Worm (Caenorhabditis elegans) whole organism, late embryonic: ENCODE measurements around the gene B0280.7.

Source experiments
- F13H6.1 ChIP-seq: sonication (generic microtip); optimal IDR thresholded peaks from 2 replicates; lab custom pipeline; 2016; ENCODE audit warnings: missing genetic modification characterization, missing compliant biosample characterization
- K02D7.2 ChIP-seq: sonication (generic microtip); optimal IDR thresholded peaks from 2 replicates; lab custom pipeline; 2017; ENCODE audit warnings: mild to moderate bottlenecking, missing genetic modification characterization, missing compliant biosample characterization
- T23F11.4 ChIP-seq: fragments of 200-800 bp; sonication (Bioruptor generic); optimal IDR thresholded peaks from 2 replicates; lab custom pipeline; 2018; ENCODE audit warnings: mild to moderate bottlenecking, missing genetic modification characterization, missing compliant biosample characterization
- Y22D7AL.16 ChIP-seq: sonication (generic microtip); optimal IDR thresholded peaks from 2 replicates; lab custom pipeline; 2016; ENCODE audit warnings: missing genetic modification characterization, missing compliant biosample characterization
- ahr-1 ChIP-seq: sonication (generic microtip); optimal IDR thresholded peaks from 2 replicates; lab custom pipeline; 2016; ENCODE audit warnings: missing genetic modification characterization, missing compliant biosample characterization
- ama-1 ChIP-seq: fragments of 150-350 bp; optimal IDR thresholded peaks from 2 replicates; lab custom pipeline; 2014
- ceh-14 ChIP-seq: sonication (generic microtip); optimal IDR thresholded peaks from 2 replicates; lab custom pipeline; 2016; ENCODE audit warnings: missing genotype, missing genetic modification characterization, missing compliant biosample characterization
- ceh-18 ChIP-seq: sonication (generic microtip); optimal IDR thresholded peaks from 2 replicates; lab custom pipeline; 2016; ENCODE audit warnings: missing genetic modification characterization, missing compliant biosample characterization
- ceh-19 ChIP-seq: fragments of 200-800 bp; sonication (Bioruptor generic); optimal IDR thresholded peaks from 2 replicates; lab custom pipeline; 2018; ENCODE audit warnings: mild to moderate bottlenecking, missing genetic modification characterization, missing compliant biosample characterization
- ceh-2 ChIP-seq: sonication (generic microtip); optimal IDR thresholded peaks from 2 replicates; lab custom pipeline; 2016; ENCODE audit warnings: missing genotype, missing genetic modification characterization, missing compliant biosample characterization
- ceh-24 ChIP-seq: sonication (generic microtip); optimal IDR thresholded peaks from 2 replicates; lab custom pipeline; 2016; ENCODE audit warnings: mild to moderate bottlenecking, missing genetic modification characterization, missing compliant biosample characterization
- ceh-31 ChIP-seq: sonication (generic microtip); optimal IDR thresholded peaks from 2 replicates; lab custom pipeline; 2016; ENCODE audit warnings: missing genetic modification characterization, missing compliant biosample characterization
- ceh-34 ChIP-seq: sonication (generic microtip); optimal IDR thresholded peaks from 2 replicates; lab custom pipeline; 2016; ENCODE audit warnings: mild to moderate bottlenecking, missing genetic modification characterization, missing compliant biosample characterization
- ceh-45 ChIP-seq: fragments of 200-800 bp; sonication (Bioruptor generic); IDR thresholded peaks from 2 replicates; pipeline ENCODE4 v1.3.6; 2022; ENCODE audit warnings: missing genetic modification reagents, missing genetic modification characterization, missing compliant biosample characterization
- ceh-48 ChIP-seq: sonication (generic microtip); optimal IDR thresholded peaks from 2 replicates; lab custom pipeline; 2016; ENCODE audit warnings: missing genetic modification characterization, inconsistent platforms, missing compliant biosample characterization
- ceh-6 ChIP-seq: fragments of 200-800 bp; sonication (Bioruptor generic); optimal IDR thresholded peaks from 2 replicates; lab custom pipeline; 2018; ENCODE audit warnings: mild to moderate bottlenecking, missing genetic modification characterization, missing compliant biosample characterization
- dmd-4 ChIP-seq: sonication (generic microtip); optimal IDR thresholded peaks from 2 replicates; lab custom pipeline; 2016; ENCODE audit warnings: borderline replicate concordance, missing genetic modification characterization, missing compliant biosample characterization
- dve-1 ChIP-seq: sonication (generic microtip); optimal IDR thresholded peaks from 2 replicates; lab custom pipeline; 2017; ENCODE audit warnings: antibody characterized with exemption, mild to moderate bottlenecking, missing genetic modification characterization, missing compliant biosample characterization
- elt-4 ChIP-seq: sonication (generic microtip); optimal IDR thresholded peaks from 2 replicates; lab custom pipeline; 2016; ENCODE audit warnings: missing genetic modification characterization, missing compliant biosample characterization
- ets-4 ChIP-seq: sonication (generic microtip); optimal IDR thresholded peaks from 2 replicates; lab custom pipeline; 2016; ENCODE audit warnings: missing genetic modification characterization, missing compliant biosample characterization
- eyg-1 ChIP-seq: sonication (generic microtip); optimal IDR thresholded peaks from 2 replicates; lab custom pipeline; 2016; ENCODE audit warnings: missing genotype, missing genetic modification characterization, missing compliant biosample characterization
- fax-1 ChIP-seq: sonication (generic microtip); optimal IDR thresholded peaks from 2 replicates; lab custom pipeline; 2016; ENCODE audit warnings: missing genotype, missing genetic modification characterization, missing compliant biosample characterization
- fkh-10 ChIP-seq: fragments of 150-350 bp; optimal IDR thresholded peaks from 2 replicates; lab custom pipeline; 2014; ENCODE audit warnings: missing biosample characterization, missing genetic modification reagents, missing genetic modification characterization
- fkh-6 ChIP-seq: sonication (generic microtip); optimal IDR thresholded peaks from 2 replicates; lab custom pipeline; 2016; ENCODE audit warnings: missing genetic modification characterization, missing compliant biosample characterization
- hlh-15 ChIP-seq: sonication (generic microtip); optimal IDR thresholded peaks from 2 replicates; lab custom pipeline; 2016; ENCODE audit warnings: missing genetic modification characterization, missing compliant biosample characterization
- hlh-30 ChIP-seq: sonication (generic microtip); optimal IDR thresholded peaks from 2 replicates; lab custom pipeline; 2017; ENCODE audit warnings: antibody characterized with exemption, missing genetic modification characterization, missing compliant biosample characterization; ENCODE audit not compliant: insufficient read depth
- lin-11 ChIP-seq: fragments of 200-800 bp; sonication (Bioruptor generic); optimal IDR thresholded peaks from 2 replicates; lab custom pipeline; 2018; ENCODE audit warnings: mild to moderate bottlenecking, missing genetic modification characterization, missing compliant biosample characterization
- madf-2 ChIP-seq: sonication (generic microtip); optimal IDR thresholded peaks from 2 replicates; lab custom pipeline; 2017; ENCODE audit warnings: missing genetic modification characterization, missing compliant biosample characterization
- nfya-1 ChIP-seq: sonication (generic microtip); optimal IDR thresholded peaks from 2 replicates; lab custom pipeline; 2017; ENCODE audit warnings: missing genetic modification characterization, mild to moderate bottlenecking, missing compliant biosample characterization, antibody characterized with exemption, moderate library complexity
- nhr-11 ChIP-seq: fragments of 150-350 bp; optimal IDR thresholded peaks from 2 replicates; lab custom pipeline; 2014; ENCODE audit warnings: missing biosample characterization, missing genetic modification characterization
- nhr-232 ChIP-seq: sonication (generic microtip); optimal IDR thresholded peaks from 2 replicates; lab custom pipeline; 2016; ENCODE audit warnings: missing genetic modification characterization, missing compliant biosample characterization
- npax-4 ChIP-seq: sonication (generic microtip); optimal IDR thresholded peaks from 2 replicates; lab custom pipeline; 2016; ENCODE audit warnings: missing genetic modification characterization, missing compliant biosample characterization
- pax-1 ChIP-seq: fragments of 150-350 bp; optimal IDR thresholded peaks from 2 replicates; lab custom pipeline; 2014; ENCODE audit warnings: missing biosample characterization, missing genetic modification characterization
- pha-2 ChIP-seq: sonication (generic microtip); optimal IDR thresholded peaks from 2 replicates; lab custom pipeline; 2017; ENCODE audit warnings: mild to moderate bottlenecking, missing genetic modification characterization, missing compliant biosample characterization
- pha-4 ChIP-seq: fragments of 150-350 bp; optimal IDR thresholded peaks from 2 replicates; lab custom pipeline; 2018; ENCODE audit warnings: missing biosample characterization, missing genetic modification reagents, missing genetic modification characterization
- pqm-1 ChIP-seq: sonication (generic microtip); optimal IDR thresholded peaks from 2 replicates; lab custom pipeline; 2016; ENCODE audit warnings: missing genetic modification characterization, missing compliant biosample characterization
- pros-1 ChIP-seq: fragments of 150-350 bp; optimal IDR thresholded peaks from 2 replicates; lab custom pipeline; 2014; ENCODE audit warnings: missing biosample characterization, missing genetic modification reagents, missing genetic modification characterization
- ref-2 ChIP-seq: sonication (generic microtip); optimal IDR thresholded peaks from 2 replicates; lab custom pipeline; 2016; ENCODE audit warnings: missing genetic modification characterization, missing compliant biosample characterization
- rnt-1 ChIP-seq: sonication (generic microtip); optimal IDR thresholded peaks from 2 replicates; lab custom pipeline; 2016; ENCODE audit warnings: missing genetic modification characterization, missing compliant biosample characterization
- sdc-2 ChIP-seq: sonication (generic microtip); optimal IDR thresholded peaks from 2 replicates; lab custom pipeline; 2016; ENCODE audit warnings: missing genotype, missing genetic modification characterization, missing compliant biosample characterization
- sox-2 ChIP-seq: fragments of 200-800 bp; sonication (Bioruptor generic); IDR thresholded peaks from 2 replicates; pipeline ENCODE4 v1.3.6; 2022; ENCODE audit warnings: missing genetic modification reagents, missing genetic modification characterization, missing compliant biosample characterization
- sox-4 ChIP-seq: sonication (generic microtip); optimal IDR thresholded peaks from 2 replicates; lab custom pipeline; 2017; ENCODE audit warnings: mild to moderate bottlenecking, missing genetic modification characterization, inconsistent platforms, missing compliant biosample characterization
- syd-9 ChIP-seq: sonication (generic microtip); optimal IDR thresholded peaks from 2 replicates; lab custom pipeline; 2016; ENCODE audit warnings: mild to moderate bottlenecking, missing genetic modification characterization, moderate library complexity, missing compliant biosample characterization
- tbx-2 ChIP-seq: sonication (generic microtip); optimal IDR thresholded peaks from 2 replicates; lab custom pipeline; 2016; ENCODE audit warnings: missing genetic modification characterization, missing compliant biosample characterization
- tbx-7 ChIP-seq: sonication (generic microtip); optimal IDR thresholded peaks from 2 replicates; lab custom pipeline; 2016; ENCODE audit warnings: missing genotype, missing genetic modification characterization, missing compliant biosample characterization
- ttx-3 ChIP-seq: sonication (generic microtip); optimal IDR thresholded peaks from 2 replicates; lab custom pipeline; 2016; ENCODE audit warnings: missing genetic modification reagents, missing genetic modification characterization, missing compliant biosample characterization
- unc-55 ChIP-seq: sonication (generic microtip); optimal IDR thresholded peaks from 2 replicates; lab custom pipeline; 2017; ENCODE audit warnings: missing biosample characterization, missing genetic modification reagents, missing genetic modification characterization
- unc-86 ChIP-seq: sonication (generic microtip); optimal IDR thresholded peaks from 2 replicates; lab custom pipeline; 2016; ENCODE audit warnings: missing genetic modification characterization, missing compliant biosample characterization
- zip-5 ChIP-seq: sonication (generic microtip); optimal IDR thresholded peaks from 2 replicates; lab custom pipeline; 2016; ENCODE audit warnings: missing genetic modification characterization, missing compliant biosample characterization
- ztf-16 ChIP-seq: sonication (generic microtip); optimal IDR thresholded peaks from 2 replicates; lab custom pipeline; 2017; ENCODE audit warnings: missing genetic modification characterization, missing compliant biosample characterization

The B0280.7 gene

DNA sequence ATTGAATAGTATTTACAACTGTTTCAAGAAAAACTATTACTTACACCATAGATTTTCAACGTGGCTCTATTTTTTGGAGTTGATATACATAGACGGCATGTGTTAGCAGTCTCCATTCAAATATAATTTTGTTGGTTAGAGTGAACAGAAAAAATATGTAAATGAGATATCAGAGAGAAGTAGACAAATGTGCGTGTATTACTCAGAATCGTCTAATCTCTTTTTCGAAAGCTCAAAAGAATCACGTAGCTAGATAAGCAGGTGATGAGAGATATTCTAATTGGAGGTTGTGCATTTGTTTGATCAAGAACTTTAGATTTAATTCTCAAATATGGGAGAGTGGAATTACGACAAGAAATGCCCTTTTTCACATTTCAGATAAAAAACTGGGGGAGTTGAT, 21.1 kb downstream of the B0280.7 start, which contains the start of gene ZK418.10:
ZK418.10 (minus strand) TSS at position 148 of the 400 bp plus-strand sequence.
- no peak for TF ChIP-seq hlh-15 (tag; lab: Kevin White, UChicago)
- no peak for TF ChIP-seq ceh-6
- TF ChIP-seq ttx-3 (tag; lab: Kevin White, UChicago) = no peak
- TF ChIP-seq dve-1 (tag; lab: Kevin White, UChicago) = no peak
- no peak for TF ChIP-seq nhr-11 (tag; lab: Kevin White, UChicago)
- no peak for TF ChIP-seq ceh-34 (tag; lab: Kevin White, UChicago)
- TF ChIP-seq sox-2 (GFP tag; lab: Robert Waterston, UW) = no peak
- TF ChIP-seq npax-4 (tag; lab: Kevin White, UChicago) = no peak
- no peak for TF ChIP-seq pha-2 (tag; lab: Kevin White, UChicago)
- TF ChIP-seq K02D7.2 = no peak
- TF ChIP-seq zip-5 (tag; lab: Kevin White, UChicago) = no peak
- no peak for TF ChIP-seq fkh-10 (GFP tag; lab: Kevin White, UChicago)
- TF ChIP-seq lin-11 = no peak
- TF ChIP-seq madf-2 (tag; lab: Kevin White, UChicago) = no peak

DNA sequence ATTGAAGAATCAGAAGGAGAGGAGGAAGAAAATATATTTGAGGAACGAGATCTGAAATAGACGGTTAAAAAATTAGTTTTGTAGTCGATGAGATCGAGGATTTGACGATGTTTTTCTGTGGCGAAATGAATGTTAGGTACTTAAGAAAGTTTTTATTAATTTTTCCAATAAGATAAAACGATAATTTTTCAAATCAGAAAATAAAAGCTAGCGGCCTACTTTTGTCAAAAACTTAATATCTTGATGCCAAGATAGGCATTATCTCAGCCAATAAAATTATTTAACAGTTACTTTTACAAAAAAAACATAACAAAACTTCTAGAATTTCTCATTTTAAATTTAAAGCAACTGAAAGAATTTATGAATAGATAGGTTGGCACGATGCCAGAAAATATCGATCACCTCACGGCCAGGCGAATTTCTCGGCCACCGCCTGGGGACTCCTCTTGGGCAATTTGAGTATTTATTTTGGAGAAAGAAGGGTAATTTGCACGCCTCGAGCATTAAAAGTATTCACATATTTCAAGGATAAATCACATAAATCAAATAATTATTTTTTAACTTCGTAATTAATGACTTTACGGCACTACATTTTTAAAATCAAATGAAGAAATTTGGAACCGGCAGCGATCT, 23.9 kb downstream of the B0280.7 start, which contains the start of gene fubl-2:
fubl-2 (minus strand) TSS at position 51 of the 633 bp plus-strand sequence.
- TF ChIP-seq unc-55 (GFP tag; lab: Kevin White, UChicago) = no peak
- peak; percentile 79 for TF ChIP-seq ets-4 (tag; lab: Kevin White, UChicago)
- TF ChIP-seq unc-86 (tag; lab: Kevin White, UChicago) = no peak
- TF ChIP-seq ceh-19 (GFP tag; lab: Kevin White, UChicago) = no peak
- peak; percentile 42 for TF ChIP-seq fkh-6
- TF ChIP-seq ama-1 (lab: Kevin White, UChicago) = no peak
- TF ChIP-seq syd-9 (tag; lab: Kevin White, UChicago) = no peak
- peak; percentile 18 for TF ChIP-seq fax-1 (tag; lab: Kevin White, UChicago)
- peak; percentile 82 for TF ChIP-seq ceh-2
- TF ChIP-seq eyg-1 (tag; lab: Kevin White, UChicago) = no peak
- TF ChIP-seq ahr-1 = no peak
- no peak for TF ChIP-seq madf-2 (tag; lab: Kevin White, UChicago)
- no peak for TF ChIP-seq Y22D7AL.16 (tag; lab: Kevin White, UChicago)
- TF ChIP-seq ceh-18 (tag; lab: Kevin White, UChicago) = no peak
- no peak for TF ChIP-seq pha-4 (tag; lab: Kevin White, UChicago)
- TF ChIP-seq F13H6.1 (tag; lab: Kevin White, UChicago) = peak; percentile 3
- TF ChIP-seq zip-5 (tag; lab: Kevin White, UChicago) = peak; percentile 42
- TF ChIP-seq rnt-1 (tag; lab: Kevin White, UChicago) = peak; percentile 18
- no peak for TF ChIP-seq tbx-2 (tag; lab: Kevin White, UChicago)
- TF ChIP-seq ztf-16 (tag; lab: Kevin White, UChicago) = no peak
- peak; percentile 15 for TF ChIP-seq ref-2 (tag; lab: Kevin White, UChicago)
- TF ChIP-seq ceh-31 (tag; lab: Kevin White, UChicago) = peak; percentile 90
- no peak for TF ChIP-seq ttx-3 (tag; lab: Kevin White, UChicago)
- TF ChIP-seq ceh-48 (tag; lab: Kevin White, UChicago) = peak; percentile 73
- no peak for TF ChIP-seq elt-4 (tag; lab: Kevin White, UChicago)
- no peak for TF ChIP-seq pax-1
- no peak for TF ChIP-seq sox-4
- TF ChIP-seq tbx-7 (tag; lab: Kevin White, UChicago) = peak; percentile 54
- no peak for TF ChIP-seq ceh-24 (tag; lab: Kevin White, UChicago)
- no peak for TF ChIP-seq npax-4 (tag; lab: Kevin White, UChicago)
- TF ChIP-seq dmd-4 (tag; lab: Kevin White, UChicago) = no peak
- no peak for TF ChIP-seq hlh-30
- TF ChIP-seq T23F11.4 = no peak
- TF ChIP-seq ceh-6 = no peak
- no peak for TF ChIP-seq pros-1 (tag; lab: Kevin White, UChicago)
- TF ChIP-seq K02D7.2 = no peak
- no peak for TF ChIP-seq ceh-14 (tag; lab: Kevin White, UChicago)
- TF ChIP-seq dve-1 (tag; lab: Kevin White, UChicago) = no peak
- TF ChIP-seq ceh-45 (GFP tag; lab: Robert Waterston, UW) = no peak
- no peak for TF ChIP-seq sdc-2
- TF ChIP-seq nhr-232 (tag; lab: Kevin White, UChicago) = no peak
- no peak for TF ChIP-seq lin-11
- peak; percentile 34 for TF ChIP-seq ceh-34 (tag; lab: Kevin White, UChicago)
- TF ChIP-seq nfya-1 (tag; lab: Kevin White, UChicago) = no peak
- TF ChIP-seq pqm-1 (tag; lab: Kevin White, UChicago) = no peak
- TF ChIP-seq nhr-11 (tag; lab: Kevin White, UChicago) = no peak
